Fruit fly (Drosophila melanogaster): ENCODE data around the gene Spn88Eb.

- TF ChIP-seq h (optimal IDR thresholded peaks at IDR 0.05): no peak
- no peak for TF ChIP-seq Sin3A (optimal IDR thresholded peaks at IDR 0.05)
- no peak for TF ChIP-seq psq (optimal IDR thresholded peaks at IDR 0.05)
- TF ChIP-seq Myc (optimal IDR thresholded peaks at IDR 0.05): no peak
These were observed 21.7 kb upstream of the Spn88Eb start, which contains the start of gene CG34316 for dm6 chr3R:15230285-15230684.
